Fruit fly (Drosophila melanogaster): ENCODE measurements around the gene CG42762.

DNA sequence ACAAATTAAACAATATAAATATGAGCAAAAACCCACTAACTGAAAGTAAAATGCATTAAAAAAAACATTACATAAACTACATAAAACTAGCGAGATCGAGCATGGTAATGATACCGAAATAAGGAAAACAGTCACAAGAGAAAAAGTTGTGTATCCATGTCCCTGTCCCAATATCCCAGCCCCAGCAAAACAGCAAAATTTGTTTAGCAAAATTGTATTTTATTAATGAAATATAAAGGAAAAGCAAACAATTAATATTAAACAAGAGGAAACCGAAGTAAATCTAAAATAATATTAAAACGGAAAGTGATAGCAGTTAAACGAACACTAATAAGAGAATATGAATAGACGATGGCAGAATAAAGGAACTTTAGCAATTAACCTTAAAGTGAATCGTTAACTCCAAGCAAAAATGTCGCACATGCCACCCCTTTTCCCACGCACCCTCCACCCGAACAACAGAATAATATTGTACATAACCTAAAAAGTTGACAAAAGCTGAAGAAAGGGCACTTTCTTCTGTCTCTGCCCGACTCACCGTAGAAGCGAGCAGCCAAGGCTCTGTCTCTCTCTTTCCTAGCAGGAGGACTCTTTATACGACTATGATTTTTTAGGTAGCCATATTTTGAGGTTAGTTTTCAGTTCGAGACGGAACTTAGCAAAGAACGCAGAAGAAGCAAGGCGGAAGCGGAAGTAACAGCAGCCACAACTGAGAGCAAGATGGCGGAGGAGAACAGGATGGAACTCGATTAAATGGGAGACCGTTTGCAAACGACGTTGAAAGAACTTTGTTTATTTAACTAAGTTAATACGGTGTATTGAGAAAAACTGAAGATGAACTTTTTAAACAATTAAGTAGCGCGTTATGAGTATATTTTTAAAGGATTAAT lies 33.1 kb downstream of the CG42762 start:
- TF ChIP-seq h (optimal IDR thresholded peaks at IDR 0.05) (no peak), insv (optimal IDR thresholded peaks at IDR 0.05) (no peak)
